Worm (Caenorhabditis elegans): ENCODE results near the gene psa-3.

Gene psa-3

ce11 chrX:15379882-15380281 is 27.8 kb upstream of the psa-3 start:
- no peak for TF ChIP-seq flt-1 (GFP tag; IDR thresholded peaks at IDR 0.05)
- TF ChIP-seq T22C8.4 (GFP tag; IDR thresholded peaks at IDR 0.05): no peak
- no peak for TF ChIP-seq ztf-23 (GFP tag; IDR thresholded peaks at IDR 0.05)
- TF ChIP-seq ref-1 (GFP tag; conservative IDR thresholded peaks at IDR 0.05): no peak
- TF ChIP-seq klf-2 (GFP tag; conservative IDR thresholded peaks at IDR 0.05): no peak
- TF ChIP-seq cog-1 (tag; optimal IDR thresholded peaks at IDR 0.05): no peak
- no peak for TF ChIP-seq tab-1 (GFP tag; IDR thresholded peaks at IDR 0.05)
- no peak for TF ChIP-seq med-1 (GFP tag; optimal IDR thresholded peaks at IDR 0.05; ENCODE audit: insufficient read depth)
- no peak for TF ChIP-seq ztf-29 (GFP tag; IDR thresholded peaks at IDR 0.05)

ce11 chrX:15380437-15380836 is 27.3 kb upstream of the psa-3 start:
- TF ChIP-seq med-1 (GFP tag; optimal IDR thresholded peaks at IDR 0.05; ENCODE audit: insufficient read depth): no peak
- no peak for TF ChIP-seq cog-1 (tag; optimal IDR thresholded peaks at IDR 0.05)
- no peak for TF ChIP-seq ztf-23 (GFP tag; IDR thresholded peaks at IDR 0.05)
- no peak for TF ChIP-seq klf-2 (GFP tag; conservative IDR thresholded peaks at IDR 0.05)
- TF ChIP-seq tab-1 (GFP tag; IDR thresholded peaks at IDR 0.05): no peak
- TF ChIP-seq ztf-29 (GFP tag; IDR thresholded peaks at IDR 0.05): no peak
- TF ChIP-seq ref-1 (GFP tag; conservative IDR thresholded peaks at IDR 0.05): no peak
- TF ChIP-seq T22C8.4 (GFP tag; IDR thresholded peaks at IDR 0.05): no peak
- TF ChIP-seq flt-1 (GFP tag; IDR thresholded peaks at IDR 0.05): no peak

- TF ChIP-seq flt-1 (GFP tag; IDR thresholded peaks at IDR 0.05) (no peak), T22C8.4 (GFP tag; IDR thresholded peaks at IDR 0.05) (no peak), ref-1 (GFP tag; conservative IDR thresholded peaks at IDR 0.05) (no peak), tab-1 (GFP tag; IDR thresholded peaks at IDR 0.05) (no peak), klf-2 (GFP tag; conservative IDR thresholded peaks at IDR 0.05) (no peak), cog-1 (tag; optimal IDR thresholded peaks at IDR 0.05) (no peak), ztf-29 (GFP tag; IDR thresholded peaks at IDR 0.05) (no peak), ztf-23 (GFP tag; IDR thresholded peaks at IDR 0.05) (no peak), med-1 (GFP tag; optimal IDR thresholded peaks at IDR 0.05; ENCODE audit: insufficient read depth) (no peak)
Measured at ce11 chrX:15381486-15381885, 26.2 kb upstream of the psa-3 start.

ce11 chrX:15382256-15382655 is 25.5 kb upstream of the psa-3 start:
- no peak for TF ChIP-seq tab-1 (GFP tag; IDR thresholded peaks at IDR 0.05)
- TF ChIP-seq flt-1 (GFP tag; IDR thresholded peaks at IDR 0.05): no peak
- no peak for TF ChIP-seq ztf-29 (GFP tag; IDR thresholded peaks at IDR 0.05)
- TF ChIP-seq med-1 (GFP tag; optimal IDR thresholded peaks at IDR 0.05; ENCODE audit: insufficient read depth): no peak
- TF ChIP-seq ztf-23 (GFP tag; IDR thresholded peaks at IDR 0.05): no peak
- TF ChIP-seq cog-1 (tag; optimal IDR thresholded peaks at IDR 0.05): no peak
- no peak for TF ChIP-seq ref-1 (GFP tag; conservative IDR thresholded peaks at IDR 0.05)
- TF ChIP-seq T22C8.4 (GFP tag; IDR thresholded peaks at IDR 0.05): no peak
- TF ChIP-seq klf-2 (GFP tag; conservative IDR thresholded peaks at IDR 0.05): no peak

ce11 chrX:15382914-15383313 is 24.8 kb upstream of the psa-3 start:
- TF ChIP-seq med-1 (GFP tag; optimal IDR thresholded peaks at IDR 0.05; ENCODE audit: insufficient read depth) (no peak), tab-1 (GFP tag; IDR thresholded peaks at IDR 0.05) (no peak), ztf-23 (GFP tag; IDR thresholded peaks at IDR 0.05) (no peak), ref-1 (GFP tag; conservative IDR thresholded peaks at IDR 0.05) (no peak), klf-2 (GFP tag; conservative IDR thresholded peaks at IDR 0.05) (no peak), cog-1 (tag; optimal IDR thresholded peaks at IDR 0.05) (no peak)

ce11 chrX:15384090-15384624 is 23.6 kb upstream of the psa-3 start:
- no peak for TF ChIP-seq ref-1 (GFP tag; conservative IDR thresholded peaks at IDR 0.05)
- no peak for TF ChIP-seq med-1 (GFP tag; optimal IDR thresholded peaks at IDR 0.05; ENCODE audit: insufficient read depth)
- no peak for TF ChIP-seq tab-1 (GFP tag; IDR thresholded peaks at IDR 0.05)
- TF ChIP-seq klf-2 (GFP tag; conservative IDR thresholded peaks at IDR 0.05): no peak
- TF ChIP-seq flt-1 (GFP tag; IDR thresholded peaks at IDR 0.05): no peak
- no peak for TF ChIP-seq ztf-29 (GFP tag; IDR thresholded peaks at IDR 0.05)
- no peak for TF ChIP-seq T22C8.4 (GFP tag; IDR thresholded peaks at IDR 0.05)
- no peak for TF ChIP-seq ztf-23 (GFP tag; IDR thresholded peaks at IDR 0.05)
- TF ChIP-seq cog-1 (tag; optimal IDR thresholded peaks at IDR 0.05): no peak

ce11 chrX:15385379-15385778 is 22.4 kb upstream of the psa-3 start:
- TF ChIP-seq flt-1 (GFP tag; IDR thresholded peaks at IDR 0.05): no peak
- no peak for TF ChIP-seq ztf-29 (GFP tag; IDR thresholded peaks at IDR 0.05)
- TF ChIP-seq klf-2 (GFP tag; conservative IDR thresholded peaks at IDR 0.05): no peak
- TF ChIP-seq cog-1 (tag; optimal IDR thresholded peaks at IDR 0.05): no peak
- TF ChIP-seq med-1 (GFP tag; optimal IDR thresholded peaks at IDR 0.05; ENCODE audit: insufficient read depth): no peak
- TF ChIP-seq tab-1 (GFP tag; IDR thresholded peaks at IDR 0.05): no peak
- TF ChIP-seq T22C8.4 (GFP tag; IDR thresholded peaks at IDR 0.05): no peak
- no peak for TF ChIP-seq ref-1 (GFP tag; conservative IDR thresholded peaks at IDR 0.05)
- TF ChIP-seq ztf-23 (GFP tag; IDR thresholded peaks at IDR 0.05): no peak

ce11 chrX:15385807-15386349 is 21.9 kb upstream of the psa-3 start:
- TF ChIP-seq flt-1 (GFP tag; IDR thresholded peaks at IDR 0.05) (no peak), T22C8.4 (GFP tag; IDR thresholded peaks at IDR 0.05) (no peak), klf-2 (GFP tag; conservative IDR thresholded peaks at IDR 0.05) (no peak), ztf-29 (GFP tag; IDR thresholded peaks at IDR 0.05) (no peak), tab-1 (GFP tag; IDR thresholded peaks at IDR 0.05) (no peak), med-1 (GFP tag; optimal IDR thresholded peaks at IDR 0.05; ENCODE audit: insufficient read depth) (no peak), ztf-23 (GFP tag; IDR thresholded peaks at IDR 0.05) (no peak), cog-1 (tag; optimal IDR thresholded peaks at IDR 0.05) (no peak), ref-1 (GFP tag; conservative IDR thresholded peaks at IDR 0.05) (no peak)

ce11 chrX:15388259-15388658 is 19.5 kb upstream of the psa-3 start:
- TF ChIP-seq T22C8.4 (GFP tag; IDR thresholded peaks at IDR 0.05): no peak
- no peak for TF ChIP-seq ref-1 (GFP tag; conservative IDR thresholded peaks at IDR 0.05)

- no peak for TF ChIP-seq med-1 (GFP tag; optimal IDR thresholded peaks at IDR 0.05; ENCODE audit: insufficient read depth)
- no peak for TF ChIP-seq ztf-23 (GFP tag; IDR thresholded peaks at IDR 0.05)
- no peak for TF ChIP-seq klf-2 (GFP tag; conservative IDR thresholded peaks at IDR 0.05)
- TF ChIP-seq ztf-29 (GFP tag; IDR thresholded peaks at IDR 0.05): no peak
- no peak for TF ChIP-seq cog-1 (tag; optimal IDR thresholded peaks at IDR 0.05)
- TF ChIP-seq flt-1 (GFP tag; IDR thresholded peaks at IDR 0.05): no peak
- TF ChIP-seq ref-1 (GFP tag; conservative IDR thresholded peaks at IDR 0.05): no peak
- no peak for TF ChIP-seq T22C8.4 (GFP tag; IDR thresholded peaks at IDR 0.05)
- no peak for TF ChIP-seq tab-1 (GFP tag; IDR thresholded peaks at IDR 0.05)
Measured at ce11 chrX:15389853-15390252, 17.9 kb upstream of the psa-3 start.

Measured in whole organism, midembryonic.